Fruit fly (Drosophila melanogaster): ENCODE data around the gene CG8360.

Gene CG8360

dm6 chr2L:8229628-8230027, 16.9 kb downstream of the CG8360 start (continued):
- TF ChIP-seq CG11504 (tag; optimal IDR thresholded peaks at IDR 0.05) (no peak), grau (tag; optimal IDR thresholded peaks at IDR 0.05) (peak; percentile 35), CG31365 (tag; optimal IDR thresholded peaks at IDR 0.05) (no peak), CG2712 (tag; optimal IDR thresholded peaks at IDR 0.05) (peak; percentile 40), ash1 (GFP tag; optimal IDR thresholded peaks at IDR 0.05) (no peak), sna (GFP tag; IDR thresholded peaks at IDR 0.05; ENCODE audit: partially characterized antibody) (no peak), CG3847 (GFP tag; IDR thresholded peaks at IDR 0.05) (peak; percentile 46), CG2120 (GFP tag; optimal IDR thresholded peaks at IDR 0.05) (peak; percentile 54), kay (GFP tag; optimal IDR thresholded peaks at IDR 0.05) (no peak), Taf1 (GFP tag; IDR thresholded peaks at IDR 0.05) (no peak), Awh (GFP tag; IDR thresholded peaks at IDR 0.05) (no peak), CG13424 (tag; optimal IDR thresholded peaks at IDR 0.05) (no peak), Nf-YA (GFP tag; IDR thresholded peaks at IDR 0.05) (no peak), CG12769 (tag; optimal IDR thresholded peaks at IDR 0.05) (no peak), CG13123 (GFP tag; optimal IDR thresholded peaks at IDR 0.05) (no peak), CG34224 (GFP tag; IDR thresholded peaks at IDR 0.05; ENCODE audit: partially characterized antibody) (no peak), Camta (GFP tag; optimal IDR thresholded peaks at IDR 0.05) (no peak), Eip74EF (GFP tag; optimal IDR thresholded peaks at IDR 0.05) (peak in 1 of 2 experiments; percentile 11), fu2 (GFP tag; optimal IDR thresholded peaks at IDR 0.05) (no peak), gcm2 (GFP tag; optimal IDR thresholded peaks at IDR 0.05) (no peak), E2f1 (GFP tag; IDR thresholded peaks at IDR 0.05) (peak; percentile 65), CG15514 (GFP tag; optimal IDR thresholded peaks at IDR 0.05) (no peak), h (optimal IDR thresholded peaks at IDR 0.05) (no peak), Oaz (GFP tag; IDR thresholded peaks at IDR 0.05) (no peak), CG10209 (GFP tag; optimal IDR thresholded peaks at IDR 0.05) (peak; percentile 0), CG9797 (GFP tag; optimal IDR thresholded peaks at IDR 0.05) (no peak), C15 (GFP tag; IDR thresholded peaks at IDR 0.05) (no peak), Hr3 (GFP tag; optimal IDR thresholded peaks at IDR 0.05) (no peak), pb (GFP tag; optimal IDR thresholded peaks at IDR 0.05) (no peak), sug (tag; optimal IDR thresholded peaks at IDR 0.05) (no peak), CG14050 (GFP tag; IDR thresholded peaks at IDR 0.05) (no peak; the same call in 2 of the 3 replicates), Neu2 (GFP tag; optimal IDR thresholded peaks at IDR 0.05; ENCODE audit: borderline replicate concordance) (no peak), CG8944 (GFP tag; optimal IDR thresholded peaks at IDR 0.05) (no peak), dysf (GFP tag; IDR thresholded peaks at IDR 0.05) (peak; percentile 46; the same call in 1 of the 3 replicates), CG10565 (GFP tag; optimal IDR thresholded peaks at IDR 0.05) (no peak), NFAT (GFP tag; IDR thresholded peaks at IDR 0.05) (no peak), al (GFP tag; IDR thresholded peaks at IDR 0.05) (no peak), CG13894 (tag; optimal IDR thresholded peaks at IDR 0.05) (no peak), CTCF (GFP tag; optimal IDR thresholded peaks at IDR 0.05) (no peak), CG5953 (GFP tag; IDR thresholded peaks at IDR 0.05) (no peak), CG12299 (tag; optimal IDR thresholded peaks at IDR 0.05) (no peak), Dek (tag; optimal IDR thresholded peaks at IDR 0.05) (no peak), CG12219 (GFP tag; optimal IDR thresholded peaks at IDR 0.05) (no peak), lola (GFP tag; optimal IDR thresholded peaks at IDR 0.05) (no peak), row (GFP tag; IDR thresholded peaks at IDR 0.05) (peak; percentile 70), ac (GFP tag; optimal IDR thresholded peaks at IDR 0.05) (no peak), CG17802 (tag; optimal IDR thresholded peaks at IDR 0.05) (no peak), CG1233 (GFP tag; optimal IDR thresholded peaks at IDR 0.05) (no peak), amos (GFP tag; IDR thresholded peaks at IDR 0.05; ENCODE audit: partially characterized antibody) (no peak), Tbp (GFP tag; optimal IDR thresholded peaks at IDR 0.05) (no peak), Mad (GFP tag; optimal IDR thresholded peaks at IDR 0.05) (no peak), CG18262 (tag; optimal IDR thresholded peaks at IDR 0.05) (peak; percentile 30)
